Fruit fly (Drosophila melanogaster) whole organism, embryonic: ENCODE results near the gene RpL24.

Source experiments
- Atf3 ChIP-seq: fragments of 200-800 bp; sonication (Bioruptor generic); optimal IDR thresholded peaks from 3 replicates; lab custom pipeline; 2016; ENCODE audit warnings: missing biosample characterization, missing genetic modification characterization
- BEAF-32 ChIP-seq: fragments of 200-800 bp; sonication (Bioruptor generic); optimal IDR thresholded peaks from 3 replicates; lab custom pipeline; 2017; ENCODE audit warnings: missing biosample characterization, missing genetic modification characterization, mild to moderate bottlenecking, moderate library complexity, missing genetic modification reagents
- Bteb2 ChIP-seq: fragments of 200-800 bp; sonication (Bioruptor generic); optimal IDR thresholded peaks from 2 replicates; lab custom pipeline; 2016; ENCODE audit warnings: missing biosample characterization, missing genetic modification characterization
- CG10462 ChIP-seq: fragments of 200-800 bp; sonication (Bioruptor generic); optimal IDR thresholded peaks from 2 replicates; lab custom pipeline; 2016; ENCODE audit warnings: missing biosample characterization, missing genetic modification characterization
- CG11456 ChIP-seq: fragments of 200-800 bp; sonication (Bioruptor generic); IDR thresholded peaks from 3 replicates; pipeline ENCODE4 v1.3.6; 2022; ENCODE audit warnings: missing biosample characterization, missing genetic modification characterization
- CG11696 ChIP-seq: fragments of 200-800 bp; sonication (Bioruptor generic); IDR thresholded peaks from 2 replicates; pipeline ENCODE4 v1.3.6; 2022; ENCODE audit warnings: missing biosample characterization, missing genetic modification characterization
- CG13287 ChIP-seq: fragments of 200-800 bp; sonication (Bioruptor generic); IDR thresholded peaks from 2 replicates; pipeline ENCODE4 v1.3.6; 2022; ENCODE audit warnings: missing biosample characterization, missing genetic modification characterization; ENCODE audit not compliant: partially characterized antibody
- CG14050 ChIP-seq: fragments of 200-800 bp; sonication (Bioruptor generic); IDR thresholded peaks from 3 replicates; pipeline ENCODE4 v1.3.6; 2022; ENCODE audit warnings: missing biosample characterization, missing genetic modification characterization
- CG1529 ChIP-seq: fragments of 200-800 bp; sonication (Bioruptor generic); optimal IDR thresholded peaks from 3 replicates; lab custom pipeline; 2018; ENCODE audit warnings: missing biosample characterization, missing genetic modification characterization
- CG16779 ChIP-seq: fragments of 200-800 bp; sonication (Bioruptor generic); IDR thresholded peaks from 2 replicates; pipeline ENCODE4 v1.3.6; 2022; ENCODE audit warnings: missing biosample characterization, missing genetic modification characterization
- CG18011 ChIP-seq: fragments of 200-800 bp; sonication (Bioruptor generic); optimal IDR thresholded peaks from 2 replicates; lab custom pipeline; 2017; ENCODE audit warnings: missing biosample characterization, missing genetic modification characterization, mild to moderate bottlenecking, moderate library complexity, missing genotype
- CG1832 ChIP-seq: fragments of 200-800 bp; sonication (Bioruptor generic); optimal IDR thresholded peaks from 2 replicates; lab custom pipeline; 2017; ENCODE audit warnings: missing biosample characterization, mild to moderate bottlenecking, missing genetic modification characterization, inconsistent platforms
- CG2199 ChIP-seq: fragments of 200-800 bp; sonication (Bioruptor generic); IDR thresholded peaks from 3 replicates; pipeline ENCODE4 v1.3.6; 2022; ENCODE audit warnings: missing biosample characterization, missing genetic modification characterization
- CG2712 ChIP-seq: fragments of 200-800 bp; optimal IDR thresholded peaks from 3 replicates; lab custom pipeline; 2019; ENCODE audit warnings: missing biosample characterization, mild to moderate bottlenecking, missing genetic modification characterization, moderate library complexity
- CG3065 ChIP-seq: fragments of 200-800 bp; sonication (Bioruptor generic); optimal IDR thresholded peaks from 2 replicates; lab custom pipeline; 2016; ENCODE audit warnings: missing biosample characterization, missing genetic modification characterization
- CG34422 ChIP-seq: fragments of 200-800 bp; sonication (Bioruptor generic); IDR thresholded peaks from 3 replicates; pipeline ENCODE4 v1.3.6; 2022; ENCODE audit warnings: missing biosample characterization, missing genetic modification characterization
- CG3726 ChIP-seq: fragments of 200-800 bp; sonication (Bioruptor generic); IDR thresholded peaks from 3 replicates; pipeline ENCODE4, ENCODE4 v1.3.6; 2022; ENCODE audit warnings: missing biosample characterization, missing genetic modification characterization
- CG3995 ChIP-seq: fragments of 200-800 bp; sonication (Bioruptor generic); optimal IDR thresholded peaks from 3 replicates; lab custom pipeline; 2016; ENCODE audit warnings: missing biosample characterization, missing genetic modification characterization
- CG6175 ChIP-seq: fragments of 200-800 bp; sonication (Bioruptor generic); IDR thresholded peaks from 3 replicates; pipeline ENCODE4 v1.3.6; 2022; ENCODE audit warnings: missing biosample characterization, missing genetic modification characterization
- CG6254 ChIP-seq: fragments of 200-800 bp; sonication (Bioruptor generic); optimal IDR thresholded peaks from 3 replicates; lab custom pipeline; 2017; ENCODE audit warnings: mild to moderate bottlenecking, missing biosample characterization, missing genetic modification reagents, missing genetic modification characterization
- CG6854 ChIP-seq: fragments of 200-800 bp; sonication (Bioruptor generic); optimal IDR thresholded peaks from 3 replicates; lab custom pipeline; 2017; ENCODE audit warnings: missing biosample characterization, mild to moderate bottlenecking, missing genetic modification characterization
- CG7357 ChIP-seq: fragments of 200-800 bp; sonication (Bioruptor generic); IDR thresholded peaks from 3 replicates; pipeline ENCODE4 v1.3.6; 2022; ENCODE audit warnings: missing biosample characterization, missing genetic modification characterization
- CG8281 ChIP-seq: fragments of 200-800 bp; sonication (Bioruptor generic); optimal IDR thresholded peaks from 2 replicates; lab custom pipeline; 2018; ENCODE audit warnings: missing biosample characterization, mild to moderate bottlenecking, missing genetic modification characterization, moderate library complexity
- CG8290 ChIP-seq, 3 experiments: fragments of 200-800 bp; sonication (Bioruptor generic); optimal IDR thresholded peaks; 2 replicates each; lab custom pipeline; 2016 to 2019; ENCODE audit warnings: missing biosample characterization in 3 of 3, missing genetic modification characterization in 3 of 3, mild to moderate bottlenecking in 2 of 3, moderate library complexity in 1 of 3
- CG8765 ChIP-seq: fragments of 200-800 bp; sonication (Bioruptor generic); IDR thresholded peaks from 2 replicates; pipeline ENCODE4 v1.3.6; 2022; ENCODE audit warnings: missing biosample characterization, missing genetic modification characterization
- CG9932 ChIP-seq: fragments of 200-800 bp; sonication (Bioruptor generic); IDR thresholded peaks from 2 replicates; pipeline ENCODE4 v1.3.6; 2022; ENCODE audit warnings: missing biosample characterization, missing genetic modification characterization
- Drgx ChIP-seq: fragments of 200-800 bp; sonication (Bioruptor generic); IDR thresholded peaks from 2 replicates; pipeline ENCODE4 v1.3.6; 2022; ENCODE audit warnings: missing biosample characterization, missing genetic modification characterization
- Fer1 ChIP-seq: fragments of 200-800 bp; sonication (Bioruptor generic); optimal IDR thresholded peaks from 2 replicates; lab custom pipeline; 2017; ENCODE audit warnings: missing biosample characterization, mild to moderate bottlenecking, missing genetic modification characterization
- Gug ChIP-seq: fragments of 200-800 bp; sonication (Bioruptor generic); IDR thresholded peaks from 4 replicates; pipeline ENCODE4 v1.3.6; 2022; ENCODE audit warnings: missing biosample characterization, missing genetic modification characterization
- HmgD ChIP-seq: fragments of 200-800 bp; sonication (Bioruptor generic); optimal IDR thresholded peaks from 3 replicates; lab custom pipeline; 2016; ENCODE audit warnings: missing biosample characterization, missing genetic modification characterization
- Nf-YA ChIP-seq: fragments of 200-800 bp; sonication (Bioruptor generic); IDR thresholded peaks from 2 replicates; pipeline ENCODE4 v1.3.6; 2022; ENCODE audit warnings: missing biosample characterization, missing genetic modification characterization
- Ptx1 ChIP-seq: fragments of 200-800 bp; sonication (Bioruptor generic); IDR thresholded peaks from 2 replicates; pipeline ENCODE4 v1.3.6; 2022; ENCODE audit warnings: missing biosample characterization, missing genetic modification characterization
- Ravus ChIP-seq: fragments of 200-800 bp; sonication (Bioruptor generic); IDR thresholded peaks from 2 replicates; pipeline ENCODE4 v1.3.6; 2022; ENCODE audit warnings: missing biosample characterization, missing genetic modification characterization
- bbx ChIP-seq: fragments of 200-800 bp; sonication (Bioruptor generic); IDR thresholded peaks from 2 replicates; pipeline ENCODE4 v1.3.6; 2022; ENCODE audit warnings: missing biosample characterization, missing genetic modification characterization; ENCODE audit not compliant: partially characterized antibody
- cas ChIP-seq: fragments of 200-800 bp; sonication (Bioruptor generic); IDR thresholded peaks from 2 replicates; pipeline ENCODE4 v1.3.6; 2022; ENCODE audit warnings: missing biosample characterization, missing genetic modification characterization
- caup ChIP-seq: fragments of 200-800 bp; sonication (Bioruptor generic); optimal IDR thresholded peaks from 3 replicates; lab custom pipeline; 2017; ENCODE audit warnings: missing biosample characterization, mild to moderate bottlenecking, missing genetic modification characterization, moderate library complexity; ENCODE audit not compliant: severe bottlenecking
- ci ChIP-seq: fragments of 200-800 bp; sonication (Bioruptor generic); IDR thresholded peaks from 3 replicates; pipeline ENCODE4 v1.3.6; 2022; ENCODE audit warnings: missing biosample characterization, missing genetic modification characterization
- fu2 ChIP-seq: fragments of 200-800 bp; sonication (Bioruptor generic); optimal IDR thresholded peaks from 2 replicates; lab custom pipeline; 2016; ENCODE audit warnings: missing biosample characterization, missing genetic modification characterization
- grau ChIP-seq: fragments of 200-800 bp; optimal IDR thresholded peaks from 3 replicates; lab custom pipeline; 2019; ENCODE audit warnings: missing biosample characterization, mild to moderate bottlenecking, missing genetic modification characterization, moderate library complexity
- gt ChIP-seq: fragments of 200-800 bp; sonication (Bioruptor generic); IDR thresholded peaks from 2 replicates; pipeline ENCODE4 v1.3.6; 2022; ENCODE audit warnings: missing biosample characterization, missing genetic modification characterization
- h ChIP-seq: fragments of >200 bp; optimal IDR thresholded peaks from 2 replicates; lab custom pipeline; 2017
- jing ChIP-seq: fragments of 200-800 bp; sonication (Bioruptor generic); optimal IDR thresholded peaks from 2 replicates; lab custom pipeline; 2018; ENCODE audit warnings: missing biosample characterization, mild to moderate bottlenecking, missing genetic modification characterization
- ken ChIP-seq: fragments of 200-800 bp; sonication (Bioruptor generic); IDR thresholded peaks from 3 replicates; pipeline ENCODE4 v1.3.6; 2022; ENCODE audit warnings: missing biosample characterization, missing genetic modification characterization
- nerfin-2 ChIP-seq: fragments of 200-800 bp; sonication (Bioruptor generic); IDR thresholded peaks from 2 replicates; pipeline ENCODE4 v1.3.6; 2022; ENCODE audit warnings: missing biosample characterization, missing genetic modification characterization; ENCODE audit not compliant: partially characterized antibody
- nom ChIP-seq: fragments of 200-800 bp; sonication (Bioruptor generic); optimal IDR thresholded peaks from 2 replicates; lab custom pipeline; 2017; ENCODE audit warnings: missing biosample characterization, missing genetic modification characterization, mild to moderate bottlenecking, moderate library complexity, missing genetic modification reagents
- ro ChIP-seq: fragments of 200-800 bp; sonication (Bioruptor generic); IDR thresholded peaks from 2 replicates; pipeline ENCODE4 v1.3.6; 2022; ENCODE audit warnings: missing biosample characterization, missing genetic modification characterization
- sqz ChIP-seq: fragments of 200-800 bp; sonication (Bioruptor generic); optimal IDR thresholded peaks from 3 replicates; lab custom pipeline; 2018; ENCODE audit warnings: missing biosample characterization, mild to moderate bottlenecking, missing genetic modification characterization
- tap ChIP-seq: fragments of 200-800 bp; optimal IDR thresholded peaks from 3 replicates; lab custom pipeline; 2019; ENCODE audit warnings: missing biosample characterization, mild to moderate bottlenecking, missing genetic modification characterization, moderate library complexity
- wdn ChIP-seq: fragments of 200-800 bp; sonication (Bioruptor generic); IDR thresholded peaks from 2 replicates; pipeline ENCODE4 v1.3.6; 2022; ENCODE audit warnings: missing biosample characterization, missing genetic modification characterization
- z ChIP-seq: fragments of 200-800 bp; sonication (Bioruptor generic); IDR thresholded peaks from 3 replicates; pipeline ENCODE4 v1.3.6; 2022; ENCODE audit warnings: missing biosample characterization, missing genetic modification characterization

RpL24 gene

dm6 chr2L:13398614-13399161 lies 3.8 kb upstream of the RpL24 start, which contains the start of the genes CG10859 and CG7110 (continued):
- TF ChIP-seq CG34422 (GFP tag; lab: Robert Waterston, UW) (peak; percentile 27; the same call in 1 of the 3 replicates), CG6254 (GFP tag; lab: Kevin White, UChicago) (no peak), CG2712 (tag; lab: Kevin White, UChicago) (peak; percentile 52), Drgx (GFP tag; lab: Robert Waterston, UW) (no peak), wdn (no peak), ci (GFP tag; lab: Robert Waterston, UW) (peak; percentile 88), grau (peak; percentile 51), CG8290 (GFP tag; optimal IDR thresholded peaks at IDR 0.05; lab: Kevin White, UChicago) (no peak), CG8290 (tag; optimal IDR thresholded peaks at IDR 0.05; lab: Kevin White, UChicago) (peak in 1 of 2 experiments; percentile 76), CG6175 (GFP tag; lab: Robert Waterston, UW) (no peak), jing (GFP tag; lab: Kevin White, UChicago) (no peak), ro (no peak), CG6854 (no peak), caup (GFP tag; lab: Kevin White, UChicago) (peak; percentile 79), Ravus (GFP tag; lab: Robert Waterston, UW) (no peak), CG3065 (GFP tag; lab: Kevin White, UChicago) (no peak), CG11696 (no peak), CG3995 (peak; percentile 13), h (lab: Kevin White, UChicago) (no peak), cas (GFP tag; lab: Robert Waterston, UW) (no peak), z (GFP tag; lab: Robert Waterston, UW) (no peak), CG9932 (GFP tag; lab: Robert Waterston, UW) (no peak), fu2 (no peak), ken (GFP tag; lab: Robert Waterston, UW) (no peak), CG13287 (GFP tag; lab: Robert Waterston, UW) (no peak), Nf-YA (GFP tag; lab: Robert Waterston, UW) (no peak), CG1529 (GFP tag; lab: Kevin White, UChicago) (peak; percentile 3), CG7357 (GFP tag; lab: Robert Waterston, UW) (no peak), CG2199 (GFP tag; lab: Robert Waterston, UW) (no peak), sqz (GFP tag; lab: Kevin White, UChicago) (no peak), CG3726 (GFP tag; lab: Robert Waterston, UW) (no peak), Ptx1 (GFP tag; lab: Robert Waterston, UW) (no peak), CG1832 (GFP tag; lab: Kevin White, UChicago) (no peak), nerfin-2 (no peak), CG11456 (GFP tag; lab: Robert Waterston, UW) (no peak)
- TF ChIP-seq, all 482 proteins: peak for 172

dm6 chr2L:13397393-13397792 lies 2.5 kb upstream of the RpL24 start:
- TF ChIP-seq CG18011 (GFP tag; lab: Kevin White, UChicago) (no peak), HmgD (no peak), Atf3 (GFP tag; lab: Kevin White, UChicago) (no peak), Fer1 (GFP tag; lab: Kevin White, UChicago) (no peak), CG13287 (GFP tag; lab: Robert Waterston, UW) (no peak), gt (no peak), BEAF-32 (no peak), nom (GFP tag; lab: Kevin White, UChicago) (no peak), CG8281 (tag; lab: Kevin White, UChicago) (no peak), tap (tag; lab: Kevin White, UChicago) (no peak), CG10462 (no peak), Gug (no peak), CG16779 (no peak), CG8765 (GFP tag; lab: Robert Waterston, UW) (no peak), CG14050 (GFP tag; lab: Robert Waterston, UW) (no peak), CG3065 (GFP tag; lab: Kevin White, UChicago) (no peak), bbx (no peak), Bteb2 (GFP tag; lab: Kevin White, UChicago) (no peak)
- TF ChIP-seq, all 482 proteins: peak for 0
